Fruit fly (Drosophila melanogaster): Measurements from ENCODE around the gene ICA69.

DNA sequence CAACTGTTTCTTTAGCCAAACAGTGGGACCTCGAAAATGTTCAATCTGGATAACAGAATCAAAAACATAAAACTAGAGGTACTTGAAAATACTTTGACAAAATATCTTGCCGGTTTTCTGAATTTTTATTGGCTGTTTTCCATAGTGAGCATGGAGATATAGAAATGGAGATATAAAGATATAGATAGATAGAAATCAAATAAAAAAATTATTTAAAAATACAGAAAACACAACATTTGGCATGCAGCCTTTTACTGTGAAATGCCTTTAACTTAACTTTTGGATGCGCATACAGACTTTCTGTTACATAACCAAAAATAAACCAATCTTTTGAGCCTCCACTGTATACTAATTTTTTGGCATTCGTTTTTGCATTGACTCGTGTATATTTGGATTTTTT is 30.8 kb upstream of the ICA69 start:
- TF ChIP-seq CG42726 (GFP tag; IDR thresholded peaks at IDR 0.05; ENCODE audit: partially characterized antibody), result no peak
- TF ChIP-seq CG7928 (GFP tag; optimal IDR thresholded peaks at IDR 0.05), result no peak
- no peak for TF ChIP-seq Aef1 (GFP tag; IDR thresholded peaks at IDR 0.05)

Measured in whole organism, embryonic.